Fruit fly (Drosophila melanogaster): ENCODE measurements around the gene Psf2.
A peak's percentile ranks its signal among the peaks of the same experiment; 100 is the strongest.

Psf2 gene

dm6 chr2L:4359156-4359555 is 28.0 kb downstream of the Psf2 start:
- no peak for TF ChIP-seq topi (GFP tag; optimal IDR thresholded peaks at IDR 0.05)
- no peak for TF ChIP-seq CG11294 (GFP tag; IDR thresholded peaks at IDR 0.05)
- TF ChIP-seq CG8119 (GFP tag; IDR thresholded peaks at IDR 0.05) = peak; percentile 76
- TF ChIP-seq Sox14 (GFP tag; optimal IDR thresholded peaks at IDR 0.05) = peak; percentile 22
- peak; percentile 29 for TF ChIP-seq achi (GFP tag; optimal IDR thresholded peaks at IDR 0.05)
- no peak for TF ChIP-seq CG10669 (GFP tag; optimal IDR thresholded peaks at IDR 0.05)
- no peak for TF ChIP-seq fkh (GFP tag; optimal IDR thresholded peaks at IDR 0.05)
- TF ChIP-seq Ets21C (GFP tag; optimal IDR thresholded peaks at IDR 0.05) = no peak
- no peak for TF ChIP-seq lz (GFP tag; optimal IDR thresholded peaks at IDR 0.05)
- TF ChIP-seq CG16779 (tag; optimal IDR thresholded peaks at IDR 0.05) = peak; percentile 24
- TF ChIP-seq dsx (GFP tag; optimal IDR thresholded peaks at IDR 0.05; ENCODE audit: poor library complexity, severe bottlenecking) = no peak
- TF ChIP-seq vri (GFP tag; optimal IDR thresholded peaks at IDR 0.05) = no peak
- peak; percentile 2 for TF ChIP-seq acj6 (GFP tag; optimal IDR thresholded peaks at IDR 0.05)
- no peak for TF ChIP-seq Hr38 (GFP tag; optimal IDR thresholded peaks at IDR 0.05)
- TF ChIP-seq CG6276 (GFP tag; optimal IDR thresholded peaks at IDR 0.05) = peak; percentile 51
- peak; percentile 64 for TF ChIP-seq Gug (GFP tag; IDR thresholded peaks at IDR 0.05)
- peak; percentile 74 for TF ChIP-seq eg (GFP tag; IDR thresholded peaks at IDR 0.05)
- TF ChIP-seq Hr39 (GFP tag; optimal IDR thresholded peaks at IDR 0.05) = no peak
- peak; percentile 65; the same call in 2 of the 3 replicates for TF ChIP-seq CG6163 (GFP tag; IDR thresholded peaks at IDR 0.05)
- TF ChIP-seq Eip93F (GFP tag; optimal IDR thresholded peaks at IDR 0.05) = no peak
- no peak for TF ChIP-seq OdsH (GFP tag; optimal IDR thresholded peaks at IDR 0.05)
- TF ChIP-seq fd85E (GFP tag; optimal IDR thresholded peaks at IDR 0.05) = no peak
- peak; percentile 78 for TF ChIP-seq CG15336 (GFP tag; IDR thresholded peaks at IDR 0.05)
- no peak for TF ChIP-seq CG8632 (GFP tag; optimal IDR thresholded peaks at IDR 0.05)
- TF ChIP-seq Blimp-1 (GFP tag; optimal IDR thresholded peaks at IDR 0.05) = no peak
- TF ChIP-seq CG3919 (GFP tag; optimal IDR thresholded peaks at IDR 0.05) = peak; percentile 18
- TF ChIP-seq CG8319 (GFP tag; optimal IDR thresholded peaks at IDR 0.05) = no peak
- TF ChIP-seq CG9139 (GFP tag; optimal IDR thresholded peaks at IDR 0.05) = no peak
- no peak for TF ChIP-seq Ets96B (tag; optimal IDR thresholded peaks at IDR 0.05)
- no peak for TF ChIP-seq CG6808 (GFP tag; optimal IDR thresholded peaks at IDR 0.05)
- TF ChIP-seq CG4318 (GFP tag; optimal IDR thresholded peaks at IDR 0.05) = no peak
- TF ChIP-seq Lpt (GFP tag; optimal IDR thresholded peaks at IDR 0.05) = peak; percentile 18
- peak; percentile 77 for TF ChIP-seq Eip78C (GFP tag)
- peak; percentile 13 for TF ChIP-seq pdm3 (GFP tag; optimal IDR thresholded peaks at IDR 0.05)
- peak; percentile 58 for TF ChIP-seq CG32006 (GFP tag; optimal IDR thresholded peaks at IDR 0.05)
- TF ChIP-seq Hr4 (GFP tag; optimal IDR thresholded peaks at IDR 0.05) = peak; percentile 32
- no peak for TF ChIP-seq svp (GFP tag)
- no peak for TF ChIP-seq net (GFP tag; optimal IDR thresholded peaks at IDR 0.05)
- peak; percentile 29 for TF ChIP-seq Eip75B (GFP tag; optimal IDR thresholded peaks at IDR 0.05)

dm6 chr2L:4355066-4355465 is 32.1 kb downstream of the Psf2 start:
- TF ChIP-seq Met (GFP tag; optimal IDR thresholded peaks at IDR 0.05) (no peak), CG11762 (GFP tag; optimal IDR thresholded peaks at IDR 0.05; ENCODE audit: insufficient read depth) (no peak), CG3032 (tag; optimal IDR thresholded peaks at IDR 0.05) (no peak), lz (GFP tag; optimal IDR thresholded peaks at IDR 0.05) (no peak), CG8319 (GFP tag; optimal IDR thresholded peaks at IDR 0.05) (no peak), CG8632 (GFP tag; optimal IDR thresholded peaks at IDR 0.05) (no peak), acj6 (GFP tag; optimal IDR thresholded peaks at IDR 0.05) (no peak), net (GFP tag; optimal IDR thresholded peaks at IDR 0.05) (no peak), CG11294 (GFP tag; IDR thresholded peaks at IDR 0.05) (no peak), vri (GFP tag; optimal IDR thresholded peaks at IDR 0.05) (no peak), CG9139 (GFP tag; optimal IDR thresholded peaks at IDR 0.05) (no peak)
